Fruit fly (Drosophila melanogaster) whole organism, prepupa: Measurements from ENCODE around the gene Datp.
A peak's percentile ranks its signal among the peaks of the same experiment; 100 is the strongest.

Source experiments
- Blimp-1 ChIP-seq: fragments of 200-800 bp; sonication (Bioruptor generic); optimal IDR thresholded peaks from 3 replicates; lab custom pipeline; 2017; ENCODE audit warnings: missing biosample characterization, missing genetic modification characterization, mild to moderate bottlenecking, moderate library complexity, missing genetic modification reagents
- CG10631 ChIP-seq: fragments of 200-800 bp; sonication (Bioruptor generic); optimal IDR thresholded peaks from 2 replicates; lab custom pipeline; 2016; ENCODE audit warnings: missing biosample characterization, missing genetic modification characterization
- CG10669 ChIP-seq: fragments of 200-800 bp; sonication (Bioruptor generic); optimal IDR thresholded peaks from 3 replicates; lab custom pipeline; 2018; ENCODE audit warnings: missing biosample characterization, mild to moderate bottlenecking, missing genetic modification characterization, moderate library complexity
- CG11294 ChIP-seq: fragments of 200-800 bp; sonication (Bioruptor generic); IDR thresholded peaks from 2 replicates; pipeline ENCODE4 v1.3.6; 2022; ENCODE audit warnings: missing biosample characterization, missing genetic modification characterization
- CG15336 ChIP-seq: fragments of 200-800 bp; sonication (Bioruptor generic); IDR thresholded peaks from 2 replicates; pipeline ENCODE4 v1.3.6; 2022; ENCODE audit warnings: missing biosample characterization, missing genetic modification characterization
- CG1621 ChIP-seq: fragments of 200-800 bp; sonication (Bioruptor generic); optimal IDR thresholded peaks from 3 replicates; lab custom pipeline; 2018; ENCODE audit warnings: missing biosample characterization, mild to moderate bottlenecking, missing genetic modification characterization
- CG16779 ChIP-seq: fragments of 200-800 bp; sonication (Bioruptor generic); optimal IDR thresholded peaks from 3 replicates; lab custom pipeline; 2017; ENCODE audit warnings: missing biosample characterization, mild to moderate bottlenecking, missing genetic modification characterization
- CG3032 ChIP-seq: fragments of 200-800 bp; optimal IDR thresholded peaks from 2 replicates; lab custom pipeline; 2019; ENCODE audit warnings: missing biosample characterization, mild to moderate bottlenecking, missing genetic modification characterization, moderate library complexity
- CG34406 ChIP-seq: fragments of 200-800 bp; sonication (Bioruptor generic); optimal IDR thresholded peaks from 3 replicates; lab custom pipeline; 2016; ENCODE audit warnings: missing biosample characterization, missing genetic modification characterization
- CG3919 ChIP-seq: fragments of 200-800 bp; sonication (Bioruptor generic); optimal IDR thresholded peaks from 3 replicates; lab custom pipeline; 2016; ENCODE audit warnings: missing biosample characterization, missing genetic modification characterization
- CG4318 ChIP-seq: fragments of 200-800 bp; sonication (Bioruptor generic); optimal IDR thresholded peaks from 3 replicates; lab custom pipeline; 2017; ENCODE audit warnings: missing biosample characterization, mild to moderate bottlenecking, missing genetic modification characterization
- CG6163 ChIP-seq: fragments of 200-800 bp; sonication (Bioruptor generic); IDR thresholded peaks from 3 replicates; pipeline ENCODE4 v1.3.6; 2022; ENCODE audit warnings: missing biosample characterization, missing genetic modification characterization
- CG6276 ChIP-seq: fragments of 200-800 bp; sonication (Bioruptor generic); optimal IDR thresholded peaks from 2 replicates; lab custom pipeline; 2017; ENCODE audit warnings: missing biosample characterization, mild to moderate bottlenecking, missing genetic modification characterization
- CG6792 ChIP-seq: fragments of 200-800 bp; sonication (Bioruptor generic); optimal IDR thresholded peaks from 3 replicates; lab custom pipeline; 2016; ENCODE audit warnings: missing biosample characterization, missing genetic modification characterization
- CG6808 ChIP-seq: fragments of 200-800 bp; sonication (Bioruptor generic); optimal IDR thresholded peaks from 3 replicates; lab custom pipeline; 2017; ENCODE audit warnings: missing biosample characterization, missing genetic modification characterization, mild to moderate bottlenecking, moderate library complexity, missing genetic modification reagents
- CG6854 ChIP-seq: fragments of 200-800 bp; sonication (Bioruptor generic); optimal IDR thresholded peaks from 2 replicates; lab custom pipeline; 2017; ENCODE audit warnings: missing biosample characterization, mild to moderate bottlenecking, missing genetic modification characterization
- CG7368 ChIP-seq: fragments of 200-800 bp; sonication (Bioruptor generic); optimal IDR thresholded peaks from 3 replicates; lab custom pipeline; 2016; ENCODE audit warnings: missing biosample characterization, missing genetic modification characterization
- CG8632 ChIP-seq: fragments of 200-800 bp; sonication (Bioruptor generic); optimal IDR thresholded peaks from 3 replicates; lab custom pipeline; 2016; ENCODE audit warnings: missing biosample characterization, missing genetic modification characterization
- Eip78C ChIP-seq: fragments of 200-800 bp; sonication (Bioruptor generic); peaks from one replicate; lab custom pipeline; 2016; ENCODE audit warnings: missing biosample characterization, missing genetic modification characterization
- Ets21C ChIP-seq: fragments of 200-800 bp; sonication (Bioruptor generic); optimal IDR thresholded peaks from 3 replicates; lab custom pipeline; 2016; ENCODE audit warnings: missing biosample characterization, missing genetic modification characterization
- Ets96B ChIP-seq: fragments of 200-800 bp; optimal IDR thresholded peaks from 2 replicates; lab custom pipeline; 2019; ENCODE audit warnings: missing biosample characterization, mild to moderate bottlenecking, missing genetic modification characterization, moderate library complexity
- Gug ChIP-seq: fragments of 200-800 bp; sonication (Bioruptor generic); IDR thresholded peaks from 2 replicates; pipeline ENCODE4 v1.3.6; 2022; ENCODE audit warnings: missing biosample characterization, missing genetic modification characterization
- Hr38 ChIP-seq: sonication (Bioruptor generic); optimal IDR thresholded peaks from 2 replicates; lab custom pipeline; 2016; ENCODE audit warnings: missing biosample characterization, missing genetic modification characterization
- Hr39 ChIP-seq: fragments of 200-800 bp; sonication (Bioruptor generic); optimal IDR thresholded peaks from 2 replicates; lab custom pipeline; 2016; ENCODE audit warnings: missing biosample characterization, missing genetic modification characterization
- Hr4 ChIP-seq: fragments of 200-800 bp; sonication (Bioruptor generic); optimal IDR thresholded peaks from 3 replicates; lab custom pipeline; 2016; ENCODE audit warnings: missing biosample characterization, missing genetic modification characterization
- Lpt ChIP-seq: fragments of 200-800 bp; sonication (Bioruptor generic); optimal IDR thresholded peaks from 3 replicates; lab custom pipeline; 2016; ENCODE audit warnings: missing biosample characterization, missing genetic modification characterization
- Met ChIP-seq: fragments of 200-800 bp; sonication (Bioruptor generic); optimal IDR thresholded peaks from 3 replicates; lab custom pipeline; 2016; ENCODE audit warnings: missing biosample characterization, missing genetic modification characterization
- OdsH ChIP-seq: fragments of 200-800 bp; sonication (Bioruptor generic); optimal IDR thresholded peaks from 3 replicates; lab custom pipeline; 2016; ENCODE audit warnings: missing biosample characterization, missing genetic modification characterization
- Sox102F ChIP-seq: fragments of 200-800 bp; sonication (Bioruptor generic); optimal IDR thresholded peaks from 2 replicates; lab custom pipeline; 2016; ENCODE audit warnings: missing biosample characterization, mild to moderate bottlenecking, missing genetic modification characterization
- Sox14 ChIP-seq: fragments of 200-800 bp; sonication (Bioruptor generic); optimal IDR thresholded peaks from 3 replicates; lab custom pipeline; 2016; ENCODE audit warnings: missing biosample characterization, missing genetic modification characterization
- achi ChIP-seq: fragments of 200-800 bp; sonication (Bioruptor generic); optimal IDR thresholded peaks from 3 replicates; lab custom pipeline; 2016; ENCODE audit warnings: missing biosample characterization, missing genetic modification characterization
- acj6 ChIP-seq: fragments of 200-800 bp; sonication (Bioruptor generic); optimal IDR thresholded peaks from 3 replicates; lab custom pipeline; 2016; ENCODE audit warnings: missing biosample characterization, missing genetic modification characterization
- dac ChIP-seq: fragments of 200-800 bp; sonication (Bioruptor generic); optimal IDR thresholded peaks from 2 replicates; lab custom pipeline; 2017; ENCODE audit warnings: missing biosample characterization, mild to moderate bottlenecking, missing genetic modification characterization
- dsx ChIP-seq: fragments of 200-800 bp; optimal IDR thresholded peaks from 3 replicates; lab custom pipeline; 2019; ENCODE audit warnings: missing biosample characterization, mild to moderate bottlenecking, missing genetic modification characterization, moderate library complexity; ENCODE audit not compliant: poor library complexity, severe bottlenecking
- eg ChIP-seq: fragments of 200-800 bp; sonication (Bioruptor generic); IDR thresholded peaks from 3 replicates; pipeline ENCODE4 v1.3.6; 2022; ENCODE audit warnings: missing biosample characterization, missing genetic modification characterization
- esn ChIP-seq: fragments of 200-800 bp; sonication (Bioruptor generic); optimal IDR thresholded peaks from 2 replicates; lab custom pipeline; 2016; ENCODE audit warnings: missing biosample characterization, mild to moderate bottlenecking, missing genetic modification characterization, moderate library complexity
- fd59A ChIP-seq: fragments of 200-800 bp; sonication (Bioruptor generic); optimal IDR thresholded peaks from 2 replicates; lab custom pipeline; 2017; ENCODE audit warnings: missing biosample characterization, mild to moderate bottlenecking, missing genetic modification characterization, missing genetic modification reagents
- fd85E ChIP-seq: fragments of 200-800 bp; sonication (Bioruptor generic); optimal IDR thresholded peaks from 3 replicates; lab custom pipeline; 2016; ENCODE audit warnings: missing biosample characterization, missing genetic modification characterization
- fkh ChIP-seq: fragments of 200-800 bp; sonication (Bioruptor generic); optimal IDR thresholded peaks from 3 replicates; lab custom pipeline; 2017; ENCODE audit warnings: missing biosample characterization, mild to moderate bottlenecking, missing genetic modification characterization, moderate library complexity
- net ChIP-seq: fragments of 200-800 bp; sonication (Bioruptor generic); optimal IDR thresholded peaks from 3 replicates; lab custom pipeline; 2016; ENCODE audit warnings: missing biosample characterization, missing genetic modification characterization
- pdm3 ChIP-seq: fragments of 200-800 bp; sonication (Bioruptor generic); optimal IDR thresholded peaks from 3 replicates; lab custom pipeline; 2016; ENCODE audit warnings: missing biosample characterization, missing genetic modification characterization
- salr ChIP-seq, 2 experiments: fragments of 200-800 bp; sonication (Bioruptor generic); optimal IDR thresholded peaks; 3 replicates each; lab custom pipeline; 2016 to 2018; ENCODE audit warnings: missing biosample characterization in 2 of 2, missing genetic modification characterization in 2 of 2, mild to moderate bottlenecking in 1 of 2
- spab ChIP-seq: fragments of 200-800 bp; sonication (Bioruptor generic); optimal IDR thresholded peaks from 2 replicates; lab custom pipeline; 2017; ENCODE audit warnings: missing biosample characterization, mild to moderate bottlenecking, missing genetic modification characterization, missing genetic modification reagents
- ss ChIP-seq, 2 experiments: fragments of 200-800 bp; sonication (Bioruptor generic); optimal IDR thresholded peaks; 2 replicates in 1 of 2; 3 replicates in 1 of 2; lab custom pipeline; 2017 to 2018; ENCODE audit warnings: mild to moderate bottlenecking in 2 of 2, missing biosample characterization in 2 of 2, missing genetic modification characterization in 2 of 2, moderate library complexity in 1 of 2
- vri ChIP-seq: fragments of 200-800 bp; sonication (Bioruptor generic); optimal IDR thresholded peaks from 3 replicates; lab custom pipeline; 2016; ENCODE audit warnings: missing biosample characterization, mild to moderate bottlenecking, missing genetic modification characterization

Gene Datp

DNA sequence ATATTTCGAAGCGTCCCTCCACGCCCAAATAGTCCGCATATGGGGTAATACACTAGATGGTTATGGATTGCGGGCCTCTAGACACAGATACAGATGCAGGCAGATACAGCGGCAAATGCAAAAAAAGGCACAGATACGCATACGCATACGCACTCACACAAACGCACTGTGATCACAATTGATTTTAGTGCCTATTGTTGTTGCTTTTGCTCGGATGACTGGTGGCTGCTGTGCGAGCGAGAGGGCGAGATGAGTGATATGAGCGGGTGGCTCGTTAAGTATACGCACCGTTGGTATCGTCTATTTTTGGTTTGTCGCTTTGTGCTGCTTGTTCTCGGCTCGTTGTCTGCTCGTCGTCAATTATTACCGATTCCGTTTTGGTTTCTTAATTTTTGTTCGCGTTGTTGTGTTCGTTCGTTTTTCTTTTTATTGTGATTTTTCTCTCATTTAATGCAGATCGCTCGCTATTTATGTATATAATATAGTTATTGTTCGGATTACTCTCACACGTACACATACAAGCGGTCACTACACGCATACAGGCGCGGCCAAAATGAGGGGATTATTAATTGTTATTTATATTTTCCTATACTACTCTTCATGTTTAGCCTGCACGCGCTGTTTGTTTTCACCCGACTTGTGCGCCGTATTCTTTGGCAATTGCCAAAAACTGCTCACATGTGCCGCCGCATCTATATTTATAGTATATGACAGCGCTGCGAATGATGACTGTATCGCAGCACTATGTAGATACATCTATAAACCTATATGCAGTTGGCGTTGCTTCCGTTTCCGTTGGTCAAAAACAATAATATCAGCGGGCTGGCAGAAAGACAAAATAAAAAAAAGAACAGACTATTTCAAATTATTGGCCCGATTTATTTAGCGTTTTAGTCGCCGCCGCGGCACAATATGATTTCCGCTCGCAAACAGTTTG lies 31.0 kb downstream of the Datp start:
- TF ChIP-seq salr (GFP tag; optimal IDR thresholded peaks at IDR 0.05; lab: Kevin White, UChicago) (peak in 1 of 2 experiments; percentile 22), CG6808 (GFP tag; lab: Kevin White, UChicago) (peak; percentile 29), spab (GFP tag; lab: Kevin White, UChicago) (no peak), eg (GFP tag; lab: Robert Waterston, UW) (0 out of 3 replicates have a peak, but pooled peaks have one; percentile 24), dsx (GFP tag; lab: Kevin White, UChicago) (peak; percentile 30), Blimp-1 (no peak), Sox102F (no peak), ss (GFP tag; optimal IDR thresholded peaks at IDR 0.05; lab: Kevin White, UChicago) (peak; percentile 36 to 37), CG10669 (GFP tag; lab: Kevin White, UChicago) (peak; percentile 2), CG1621 (tag; lab: Kevin White, UChicago) (peak; percentile 38), Eip78C (GFP tag; lab: Kevin White, UChicago) (peak; percentile 76), fd85E (no peak), net (GFP tag; lab: Kevin White, UChicago) (no peak), OdsH (GFP tag; lab: Kevin White, UChicago) (no peak), CG6163 (GFP tag; lab: Robert Waterston, UW) (peak; percentile 47; the same call in 2 of the 3 replicates), Ets96B (tag; lab: Kevin White, UChicago) (no peak), dac (GFP tag; lab: Kevin White, UChicago) (no peak), Hr38 (GFP tag; lab: Kevin White, UChicago) (no peak), pdm3 (GFP tag; lab: Kevin White, UChicago) (no peak), Sox14 (no peak), CG3919 (GFP tag; lab: Kevin White, UChicago) (peak; percentile 5), fkh (peak; percentile 37)

DNA sequence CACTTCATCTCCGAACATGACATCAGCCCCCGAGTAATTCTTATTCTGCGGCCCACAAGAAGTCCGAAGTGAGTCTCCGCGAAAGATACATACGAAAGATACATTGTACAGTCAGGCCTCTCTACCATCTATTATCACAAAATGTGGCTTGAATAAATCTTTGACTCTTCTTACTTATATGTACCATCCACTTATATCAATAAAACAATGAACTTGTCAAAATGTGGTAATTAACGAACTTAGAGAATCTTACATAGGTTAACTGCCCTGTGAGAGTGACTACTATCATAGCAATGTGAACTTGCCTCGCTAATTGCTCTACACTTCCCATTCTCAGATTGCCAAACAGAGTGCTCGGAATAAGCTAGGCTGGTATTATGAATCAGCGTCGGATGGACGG lies 31.9 kb downstream of the Datp start:
- TF ChIP-seq CG11294 (GFP tag; lab: Robert Waterston, UW) (peak; percentile 66), Ets21C (GFP tag; lab: Kevin White, UChicago) (no peak), ss (GFP tag; optimal IDR thresholded peaks at IDR 0.05; lab: Kevin White, UChicago) (no peak), achi (GFP tag; lab: Kevin White, UChicago) (peak; percentile 30), CG6276 (peak; percentile 29), Ets96B (tag; lab: Kevin White, UChicago) (peak; percentile 53), CG8632 (no peak), Hr39 (GFP tag; lab: Kevin White, UChicago) (no peak), pdm3 (GFP tag; lab: Kevin White, UChicago) (no peak), CG4318 (GFP tag; lab: Kevin White, UChicago) (no peak), CG34406 (GFP tag; lab: Kevin White, UChicago) (no peak), CG3919 (GFP tag; lab: Kevin White, UChicago) (peak; percentile 22), Blimp-1 (no peak), CG10669 (GFP tag; lab: Kevin White, UChicago) (peak; percentile 32), CG7368 (GFP tag; lab: Kevin White, UChicago) (peak; percentile 7), Sox14 (no peak), eg (GFP tag; lab: Robert Waterston, UW) (peak; percentile 74), CG6854 (GFP tag; lab: Kevin White, UChicago) (no peak), CG1621 (tag; lab: Kevin White, UChicago) (no peak), Hr4 (peak; percentile 39), Lpt (GFP tag; lab: Kevin White, UChicago) (no peak), spab (GFP tag; lab: Kevin White, UChicago) (no peak), Gug (peak; percentile 69), Eip78C (GFP tag; lab: Kevin White, UChicago) (peak; percentile 71), fd59A (GFP tag; lab: Kevin White, UChicago) (no peak), CG10631 (peak; percentile 18), Met (GFP tag; lab: Kevin White, UChicago) (no peak), fd85E (no peak), esn (GFP tag; lab: Kevin White, UChicago) (no peak), acj6 (GFP tag; lab: Kevin White, UChicago) (no peak), CG6163 (GFP tag; lab: Robert Waterston, UW) (peak; percentile 78), net (GFP tag; lab: Kevin White, UChicago) (peak; percentile 20), dsx (GFP tag; lab: Kevin White, UChicago) (peak; percentile 6), CG6792 (GFP tag; lab: Kevin White, UChicago) (no peak), vri (GFP tag; lab: Kevin White, UChicago) (no peak), Sox102F (no peak), CG16779 (tag; lab: Kevin White, UChicago) (no peak), CG15336 (peak; percentile 50; the same call in 1 of the 2 replicates), CG3032 (tag; lab: Kevin White, UChicago) (peak; percentile 47)
